Worm (Caenorhabditis elegans) whole organism, dauer: Measurements from ENCODE around the gene Y71H2AL.4.

ENCODE experiments used
- unc-62 ChIP-seq: sonication (generic microtip); optimal IDR thresholded peaks from 2 replicates; lab custom pipeline; 2017; ENCODE audit warnings: missing biosample characterization, missing genetic modification reagents, missing genetic modification characterization

Y71H2AL.4 gene

DNA sequence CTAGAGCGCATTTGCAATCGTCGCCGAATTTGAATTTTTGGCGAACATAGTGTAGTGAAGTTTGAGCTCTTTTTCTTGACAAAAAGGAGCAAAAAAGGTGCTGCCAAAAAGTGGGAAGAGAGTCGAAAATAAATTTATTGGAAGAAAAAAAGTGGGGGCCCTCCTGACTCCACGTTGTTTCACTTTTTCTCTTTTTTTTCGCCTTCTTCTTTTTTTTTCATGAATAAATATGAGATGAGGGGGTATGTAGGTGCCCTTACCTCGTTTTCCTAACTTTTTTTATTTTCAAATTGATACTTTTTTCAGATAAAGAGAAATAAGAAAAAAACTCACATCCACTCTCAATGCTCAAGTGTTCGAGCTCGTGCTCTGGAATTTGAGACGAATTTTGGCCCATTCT, at the start of gene Y71H2AL.4, which contains the start of the genes Y71H2AL.2 and pbo-1:
Gene Y71H2AL.4, plus strand, starts transcription at position 345 of the 400 bp plus-strand sequence.
Gene Y71H2AL.2, plus strand, starts transcription at position 301 of the 400 bp plus-strand sequence.
Gene pbo-1, minus strand, starts transcription at position 400 of the 400 bp plus-strand sequence.
- no peak for TF ChIP-seq unc-62 (GFP tag; lab: Kevin White, UChicago)

DNA sequence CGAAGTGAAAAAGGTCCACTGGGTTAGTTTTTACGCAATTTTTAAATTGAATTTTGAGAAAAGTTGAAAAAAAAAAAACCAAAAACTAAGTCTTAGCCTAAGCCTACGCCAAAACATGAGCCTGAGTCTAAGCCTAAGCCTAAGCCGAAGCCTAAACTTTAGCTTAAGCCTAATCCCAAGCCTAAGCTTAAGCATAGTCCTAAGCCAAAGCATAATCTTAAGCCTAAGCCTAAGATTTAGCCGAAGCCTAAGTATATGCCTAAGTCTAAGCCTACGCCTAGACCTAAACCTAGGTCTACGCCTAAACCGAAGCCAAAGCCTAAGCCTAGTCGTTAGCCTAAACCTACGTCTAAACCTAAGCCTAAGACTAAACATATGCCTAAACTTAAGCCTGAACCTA, 44.5 kb upstream of the Y71H2AL.4 start:
- TF ChIP-seq unc-62 (GFP tag; lab: Kevin White, UChicago) = no peak

DNA sequence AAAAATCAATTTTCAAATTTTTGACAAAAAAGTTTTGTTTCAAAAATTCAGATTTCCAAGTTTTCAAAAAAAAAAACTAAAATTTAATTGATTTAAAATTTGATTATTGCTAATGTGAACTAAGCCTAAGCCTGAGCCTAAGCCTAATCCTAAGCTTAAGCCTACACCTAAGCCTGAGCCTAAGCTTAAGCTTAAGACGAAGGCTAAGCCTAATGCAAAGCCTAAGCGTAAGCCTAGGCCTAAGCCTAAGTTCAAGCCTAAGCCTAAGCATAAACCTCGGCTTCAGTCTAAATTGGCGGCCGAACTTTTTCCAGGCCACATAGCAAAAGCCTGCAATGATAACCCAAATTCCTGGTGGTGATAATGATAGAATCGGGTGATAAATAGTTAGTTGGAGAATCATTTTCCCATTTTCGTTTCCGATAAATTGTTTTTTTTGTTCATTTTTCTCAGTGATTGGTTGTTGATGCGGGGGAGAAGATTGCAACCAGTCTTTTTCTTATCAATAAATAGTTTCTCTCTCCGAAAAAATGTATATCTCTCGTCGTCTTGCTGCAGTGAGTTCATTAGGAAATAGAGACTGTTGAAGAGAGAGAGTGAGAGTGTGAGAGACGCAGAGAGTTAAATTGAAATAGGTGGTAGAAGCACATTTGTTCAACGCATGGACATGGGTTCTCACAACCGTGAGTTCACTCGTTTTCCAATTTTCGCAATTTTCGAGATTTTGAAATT, 38.8 kb upstream of the Y71H2AL.4 start:
- no peak for TF ChIP-seq unc-62 (GFP tag; lab: Kevin White, UChicago)

DNA sequence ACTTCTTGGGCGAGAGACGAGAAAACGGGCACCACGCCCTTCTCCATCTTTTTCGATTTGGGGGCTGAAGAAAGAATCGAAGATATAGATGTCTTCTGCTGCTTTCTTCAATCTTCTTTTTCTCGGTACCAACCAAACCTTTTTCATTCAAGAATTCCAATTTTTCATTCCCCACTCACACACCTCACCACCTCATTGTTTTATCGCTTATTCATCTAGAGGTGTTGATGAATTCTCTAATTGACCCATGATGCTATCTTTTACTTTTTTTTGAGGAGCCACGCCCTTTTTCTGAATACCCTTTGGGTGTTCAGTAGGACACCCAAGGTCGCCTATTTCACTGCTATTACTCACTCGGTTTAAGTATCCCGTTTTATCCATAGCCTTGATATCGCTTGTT, 34.7 kb upstream of the Y71H2AL.4 start:
- no peak for TF ChIP-seq unc-62 (GFP tag; lab: Kevin White, UChicago)

DNA sequence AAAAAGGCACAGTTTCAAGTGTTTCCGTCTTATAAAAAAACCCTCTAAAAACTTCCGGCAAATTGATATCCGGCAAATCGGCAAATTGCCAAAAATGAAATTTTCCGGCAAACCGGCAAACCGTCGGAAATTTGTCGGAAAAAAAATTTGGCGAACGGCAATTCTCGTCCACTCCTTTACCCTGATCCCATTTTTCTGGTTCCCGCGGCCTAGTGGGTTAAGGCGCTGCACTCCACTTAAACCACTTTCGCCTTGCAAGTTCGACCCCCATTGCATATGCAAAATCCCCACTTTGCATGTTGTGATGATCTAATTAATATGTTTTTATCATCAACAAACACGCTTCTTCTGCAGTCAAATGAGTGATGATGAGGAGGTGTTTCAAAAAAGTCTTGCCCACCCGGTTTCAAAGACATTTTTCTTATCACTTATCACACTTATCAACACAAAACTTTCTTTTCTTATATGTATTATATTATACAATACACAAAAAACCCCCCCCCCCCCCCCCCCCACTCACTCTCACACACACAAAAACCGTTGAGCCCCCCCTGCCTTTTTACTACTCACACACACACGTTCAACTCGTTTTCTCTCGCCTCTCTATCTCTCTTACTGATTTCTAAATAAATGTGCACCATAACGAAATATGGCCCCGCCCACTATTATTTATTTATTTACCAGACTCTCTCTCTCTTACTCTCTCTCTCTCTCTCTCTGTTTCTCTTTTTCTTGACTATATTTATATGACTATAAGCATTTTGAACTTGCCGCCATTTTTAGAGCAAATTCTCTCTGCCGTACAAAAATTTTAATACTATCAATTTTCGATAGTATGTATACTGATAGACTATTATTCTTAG, 33.3 kb upstream of the Y71H2AL.4 start:
- no peak for TF ChIP-seq unc-62 (GFP tag; lab: Kevin White, UChicago)

DNA sequence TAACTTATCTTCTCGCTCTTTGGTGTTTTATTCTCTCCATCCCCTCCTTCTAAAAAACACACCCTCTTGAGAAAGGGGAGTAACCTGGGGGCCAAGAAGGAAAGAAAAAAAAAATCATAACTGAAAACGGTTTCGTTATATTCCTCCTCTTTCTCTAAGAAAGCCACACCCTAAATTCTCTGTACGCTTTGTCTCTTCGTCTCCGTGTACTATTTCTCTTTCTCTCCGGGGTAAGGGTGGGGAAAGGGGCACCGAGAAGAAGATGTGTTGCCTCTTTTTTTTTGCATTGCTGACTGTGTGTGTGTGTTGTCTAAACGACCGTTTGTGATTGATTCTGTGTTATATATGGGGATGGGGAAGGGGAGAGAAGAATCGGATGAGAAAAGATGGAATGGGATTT, 30.0 kb upstream of the Y71H2AL.4 start:
- no peak for TF ChIP-seq unc-62 (GFP tag; lab: Kevin White, UChicago)

DNA sequence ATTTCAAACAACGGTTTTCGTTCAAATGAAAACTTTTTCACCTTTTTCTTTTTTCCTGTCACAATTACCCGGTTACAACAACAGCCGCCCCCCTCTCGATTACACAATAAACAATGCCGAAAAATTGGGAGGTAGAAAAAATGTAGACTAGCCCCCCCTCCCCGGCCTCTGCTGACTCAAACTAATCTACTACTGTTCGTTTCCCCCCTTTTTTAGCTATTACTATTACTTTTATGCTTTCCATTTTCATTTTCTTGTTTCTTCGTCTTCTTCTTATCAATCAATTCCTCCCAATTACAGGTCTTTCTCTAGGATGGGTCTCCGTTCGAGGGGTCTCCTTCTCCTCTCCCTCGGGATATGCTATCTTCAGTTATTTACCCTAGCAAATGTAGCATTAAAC, 28.4 kb upstream of the Y71H2AL.4 start, which contains the start of gene let-805:
Gene let-805, plus strand, starts transcription at position 301 of the 400 bp plus-strand sequence.
- no peak for TF ChIP-seq unc-62 (GFP tag; lab: Kevin White, UChicago)

DNA sequence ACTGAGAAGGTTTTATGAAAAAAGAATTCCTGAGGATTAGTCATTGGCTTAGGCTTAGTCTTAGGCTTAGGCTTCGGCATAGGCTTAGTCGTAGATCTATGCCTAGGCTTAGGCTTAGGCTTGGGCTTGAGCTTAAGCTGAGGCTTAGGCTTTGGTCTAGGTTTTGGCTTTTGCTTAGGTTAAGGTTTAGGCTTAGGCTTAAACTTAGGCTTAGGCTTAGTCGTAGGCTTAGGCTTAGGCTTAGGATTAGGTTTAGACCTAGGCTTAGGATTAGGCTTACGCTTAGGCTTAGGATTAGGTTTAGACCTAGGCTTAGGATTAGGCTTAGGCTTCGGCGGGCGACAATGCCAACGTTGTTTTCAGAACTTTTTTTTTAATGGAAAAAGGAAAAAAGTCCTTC, 10.8 kb upstream of the Y71H2AL.4 start:
- TF ChIP-seq unc-62 (GFP tag; lab: Kevin White, UChicago) = no peak

DNA sequence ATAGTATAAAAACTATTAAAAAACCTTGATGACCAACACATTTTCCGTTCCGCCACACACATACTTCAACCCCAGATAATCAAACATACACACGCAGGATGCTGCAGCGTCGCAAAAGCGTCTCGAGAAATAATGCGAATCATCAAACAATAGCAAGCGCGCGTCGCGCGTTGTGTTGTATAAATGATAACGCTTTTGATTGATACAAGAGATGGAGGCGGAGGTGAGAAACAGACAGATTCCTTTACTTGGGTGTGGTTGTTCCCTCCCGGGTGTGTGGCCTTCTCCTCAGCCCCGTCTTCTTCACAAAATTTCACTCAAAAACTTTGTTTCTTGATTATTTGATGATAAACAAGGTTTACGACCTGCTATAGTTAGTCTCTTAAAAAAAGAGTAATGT, 10.1 kb upstream of the Y71H2AL.4 start:
- no peak for TF ChIP-seq unc-62 (GFP tag; lab: Kevin White, UChicago)

DNA sequence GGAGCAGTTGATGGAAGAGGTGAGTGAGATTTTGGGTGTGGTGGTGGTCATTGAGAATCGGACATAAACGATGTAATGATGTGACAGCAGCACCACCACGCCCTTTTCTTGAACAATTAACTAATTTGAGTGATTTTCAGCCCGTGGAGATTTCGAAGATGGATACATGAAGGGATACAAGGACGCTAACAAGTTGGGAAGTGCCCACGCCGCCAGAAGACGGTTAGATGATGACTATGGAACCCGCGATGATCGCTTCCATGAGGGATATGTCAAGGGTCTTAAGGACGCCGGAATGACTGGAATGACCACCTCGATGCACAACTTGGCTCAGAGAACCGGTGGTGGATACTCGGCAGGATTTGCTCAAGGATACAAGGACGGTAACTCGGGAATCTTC, 8.2 kb upstream of the Y71H2AL.4 start:
- TF ChIP-seq unc-62 (GFP tag; lab: Kevin White, UChicago) = no peak

DNA sequence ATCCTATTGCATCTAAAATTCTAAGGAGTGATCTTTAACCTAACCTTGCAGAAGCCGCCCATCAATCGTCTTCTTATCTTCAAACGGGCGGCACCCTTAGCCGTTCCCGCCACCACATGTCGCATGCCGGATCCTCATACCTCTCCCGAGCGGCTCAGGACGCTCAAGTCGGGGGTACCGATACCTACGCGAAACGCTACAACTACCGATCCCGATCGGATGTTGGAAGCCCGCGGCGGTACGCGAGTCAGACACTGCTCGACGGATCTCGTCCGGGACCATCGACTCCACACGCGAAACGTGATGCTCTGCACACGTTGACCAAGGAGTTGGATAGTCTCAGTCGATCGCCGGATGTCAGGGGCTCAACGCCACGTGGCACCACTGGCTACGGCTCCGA, 6.8 kb upstream of the Y71H2AL.4 start:
- TF ChIP-seq unc-62 (GFP tag; lab: Kevin White, UChicago) = no peak

DNA sequence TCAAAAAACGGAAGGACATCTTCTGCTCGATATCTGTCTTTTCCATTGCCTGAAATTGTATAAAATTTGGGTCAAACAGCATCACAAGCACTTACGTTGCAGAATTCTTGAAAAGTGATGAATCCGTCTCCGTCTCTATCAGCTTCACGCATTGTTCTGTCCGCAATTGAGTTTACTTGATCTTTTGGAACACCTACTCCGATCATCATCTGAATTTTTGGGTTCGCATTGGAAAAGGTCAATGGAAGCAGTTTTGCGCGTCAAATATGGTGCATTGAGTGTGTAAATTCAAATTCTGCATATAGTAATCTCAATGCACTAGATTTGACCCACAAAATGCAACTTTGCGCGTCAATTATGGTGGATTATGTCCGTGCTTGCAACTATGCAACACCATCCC, 4.6 kb upstream of the Y71H2AL.4 start:
- TF ChIP-seq unc-62 (GFP tag; lab: Kevin White, UChicago) = no peak

DNA sequence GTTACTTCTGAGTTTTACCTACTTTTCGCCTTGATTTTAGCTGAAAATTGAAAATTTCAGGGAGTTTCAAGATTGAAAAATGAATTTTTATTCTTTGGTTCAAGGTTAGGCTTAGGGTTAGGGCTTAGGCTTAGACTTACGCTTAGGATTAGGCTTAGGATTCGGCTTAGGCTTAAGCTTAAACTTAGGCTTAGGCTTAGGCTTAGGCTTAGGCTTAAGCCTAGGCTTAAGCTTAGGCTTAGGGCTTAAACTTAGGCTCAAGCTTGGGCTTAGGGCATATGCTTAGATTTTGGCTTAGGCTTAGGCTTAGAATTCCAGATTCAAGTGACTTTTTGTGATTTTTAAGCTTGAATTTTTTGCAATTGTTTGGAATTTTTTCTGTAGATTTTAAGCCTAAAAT, 2.8 kb upstream of the Y71H2AL.4 start:
- no peak for TF ChIP-seq unc-62 (GFP tag; lab: Kevin White, UChicago)

DNA sequence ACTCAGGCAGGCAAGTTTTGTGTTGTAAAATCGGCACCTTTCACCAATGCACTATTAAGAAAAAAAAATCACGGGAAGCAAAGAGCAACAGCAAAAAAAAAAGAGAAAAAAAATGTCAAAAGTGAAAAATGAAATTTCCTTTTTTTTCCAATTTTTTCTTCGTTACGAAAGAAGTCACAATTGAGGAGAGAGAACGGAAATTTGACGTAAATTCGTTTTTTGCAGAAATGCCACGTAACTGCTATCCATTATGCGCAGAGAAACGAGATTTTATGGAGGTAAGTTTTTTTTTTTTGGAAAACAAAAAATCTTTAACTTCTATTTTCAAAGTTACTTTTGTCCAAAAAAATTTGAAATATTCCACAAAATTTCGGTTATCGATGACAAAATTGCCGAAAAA, 455 bp downstream of the Y71H2AL.4 start:
- no peak for TF ChIP-seq unc-62 (GFP tag; lab: Kevin White, UChicago)

DNA sequence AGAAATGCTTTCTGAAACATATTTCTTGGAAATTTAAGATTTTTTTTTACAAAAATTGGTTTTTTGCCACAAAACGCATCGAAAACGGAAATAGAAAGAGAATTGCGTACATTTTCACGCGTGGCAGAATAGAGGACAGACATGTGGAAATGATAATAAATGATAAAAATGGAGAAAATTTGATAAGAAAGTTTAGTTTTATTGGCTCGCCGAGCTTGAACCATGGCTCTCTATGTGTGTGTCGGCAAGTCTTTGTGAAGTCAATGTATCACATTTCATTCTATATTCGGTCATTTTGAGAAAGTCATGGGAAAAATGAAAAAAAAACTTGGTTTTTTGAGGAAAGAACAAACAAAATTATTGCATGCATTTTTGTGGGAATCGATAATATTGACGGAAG, 1.2 kb downstream of the Y71H2AL.4 start:
- TF ChIP-seq unc-62 (GFP tag; lab: Kevin White, UChicago) = no peak

DNA sequence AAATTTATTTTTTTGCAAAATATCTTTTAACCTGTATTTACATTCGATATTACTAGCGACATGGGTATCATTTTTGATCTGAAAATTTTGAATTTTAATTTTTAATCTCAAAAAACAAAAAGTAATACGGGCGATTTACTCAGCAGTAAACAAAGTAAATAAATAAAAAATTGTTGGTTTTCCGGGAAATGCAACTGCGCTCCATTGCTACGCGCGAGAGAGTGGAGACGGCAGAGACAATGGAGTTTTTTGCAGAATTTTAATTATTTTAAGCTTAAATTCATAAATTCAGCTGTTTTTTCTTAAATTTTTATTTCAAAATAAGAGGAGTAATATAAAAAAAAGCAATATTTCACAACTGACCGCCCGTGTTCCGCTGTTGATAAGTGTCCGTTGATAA, 12.5 kb downstream of the Y71H2AL.4 start, which contains the start of gene slc-30A9:
Gene slc-30A9, minus strand, starts transcription at position 78 of the 400 bp plus-strand sequence.
- TF ChIP-seq unc-62 (GFP tag; lab: Kevin White, UChicago) = no peak
